Worm (Caenorhabditis elegans): ENCODE data around the gene nhr-185.

Gene nhr-185

DNA sequence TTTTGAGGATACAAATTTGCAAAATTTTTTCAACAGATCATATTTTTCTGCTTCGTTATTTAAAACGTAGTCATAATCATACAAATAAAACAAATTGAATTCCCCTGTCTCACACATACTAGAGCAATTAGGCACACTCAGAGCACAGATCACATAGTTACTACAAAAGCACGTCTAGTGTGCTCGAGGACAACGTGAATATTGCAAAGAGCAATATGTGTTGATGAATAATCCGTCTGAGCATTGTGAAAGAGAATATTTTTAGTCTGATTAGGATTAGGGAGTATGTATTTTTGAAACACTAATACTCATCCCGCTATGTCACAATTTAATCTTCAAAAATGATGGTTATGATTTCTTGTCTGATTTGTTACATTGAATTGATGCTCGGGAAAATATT is 30.1 kb upstream of the nhr-185 start:
- no peak for TF ChIP-seq tab-1 (GFP tag; IDR thresholded peaks at IDR 0.05)
- TF ChIP-seq klf-2 (GFP tag; conservative IDR thresholded peaks at IDR 0.05): no peak
- no peak for TF ChIP-seq T22C8.4 (GFP tag; IDR thresholded peaks at IDR 0.05)
- no peak for TF ChIP-seq ztf-29 (GFP tag; IDR thresholded peaks at IDR 0.05)
- no peak for TF ChIP-seq ref-1 (GFP tag; conservative IDR thresholded peaks at IDR 0.05)
- no peak for TF ChIP-seq cog-1 (tag; optimal IDR thresholded peaks at IDR 0.05)
- TF ChIP-seq ztf-23 (GFP tag; IDR thresholded peaks at IDR 0.05): no peak
- TF ChIP-seq flt-1 (GFP tag; IDR thresholded peaks at IDR 0.05): no peak
- no peak for TF ChIP-seq med-1 (GFP tag; optimal IDR thresholded peaks at IDR 0.05; ENCODE audit: insufficient read depth)

DNA sequence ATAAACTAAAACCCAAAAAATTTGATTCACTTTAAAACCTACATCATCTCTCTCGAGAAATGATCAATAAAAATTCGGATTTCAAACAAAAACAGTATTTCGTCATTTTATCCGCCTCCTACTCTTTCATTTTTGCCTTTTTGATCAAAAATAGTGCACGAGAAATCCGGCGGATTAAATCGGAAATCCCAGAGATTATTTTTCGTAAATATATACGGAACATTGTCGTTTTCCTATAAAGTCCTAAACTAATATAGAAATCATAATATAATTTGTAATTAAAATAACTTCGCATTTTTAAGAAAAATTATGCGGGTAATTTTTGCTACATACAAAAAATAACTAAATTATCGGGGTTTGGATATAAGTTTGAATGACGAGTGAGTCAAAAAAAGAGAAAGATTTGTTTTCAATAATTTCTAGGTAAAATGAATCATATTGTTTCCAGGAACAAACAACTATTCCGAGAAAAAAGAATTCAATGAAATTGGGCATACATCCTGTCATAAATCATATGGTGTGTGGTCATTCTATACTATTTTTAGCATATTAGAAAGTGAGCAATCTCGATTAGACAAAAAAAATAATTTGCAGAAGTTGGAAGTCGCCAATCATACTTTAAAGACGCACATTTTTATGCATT is 27.1 kb upstream of the nhr-185 start, which contains the start of gene nhr-158:
nhr-158 (minus strand) TSS at position 51 of the 643 bp plus-strand sequence.
- no peak for TF ChIP-seq cog-1 (tag; optimal IDR thresholded peaks at IDR 0.05)
- TF ChIP-seq ztf-29 (GFP tag; IDR thresholded peaks at IDR 0.05): no peak
- no peak for TF ChIP-seq med-1 (GFP tag; optimal IDR thresholded peaks at IDR 0.05; ENCODE audit: insufficient read depth)
- no peak for TF ChIP-seq tab-1 (GFP tag; IDR thresholded peaks at IDR 0.05)
- no peak for TF ChIP-seq flt-1 (GFP tag; IDR thresholded peaks at IDR 0.05)
- TF ChIP-seq ref-1 (GFP tag; conservative IDR thresholded peaks at IDR 0.05): no peak
- TF ChIP-seq klf-2 (GFP tag; conservative IDR thresholded peaks at IDR 0.05): no peak
- no peak for TF ChIP-seq ztf-23 (GFP tag; IDR thresholded peaks at IDR 0.05)
- TF ChIP-seq T22C8.4 (GFP tag; IDR thresholded peaks at IDR 0.05): no peak

DNA sequence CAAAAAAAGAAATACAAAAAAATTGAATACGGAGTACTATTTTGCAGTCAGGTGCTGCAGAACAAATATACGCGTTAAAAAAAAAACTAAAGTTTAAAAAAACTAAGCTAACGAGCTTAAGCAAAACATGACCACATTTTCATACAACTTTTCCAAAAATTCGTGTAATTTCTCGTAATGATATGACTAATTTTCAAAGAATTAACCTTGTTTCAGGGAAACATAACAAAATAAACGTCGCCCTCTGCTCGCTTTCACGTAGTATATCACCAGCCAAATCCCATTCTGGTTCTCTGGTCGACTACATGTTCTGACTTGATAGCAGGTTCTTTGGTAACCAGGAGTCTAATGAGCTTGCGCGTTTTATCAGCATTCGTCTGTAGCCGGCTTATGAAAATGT is 23.2 kb upstream of the nhr-185 start:
- TF ChIP-seq tab-1 (GFP tag; IDR thresholded peaks at IDR 0.05): no peak
- no peak for TF ChIP-seq flt-1 (GFP tag; IDR thresholded peaks at IDR 0.05)
- TF ChIP-seq ztf-23 (GFP tag; IDR thresholded peaks at IDR 0.05): no peak
- no peak for TF ChIP-seq ztf-29 (GFP tag; IDR thresholded peaks at IDR 0.05)
- no peak for TF ChIP-seq med-1 (GFP tag; optimal IDR thresholded peaks at IDR 0.05; ENCODE audit: insufficient read depth)
- TF ChIP-seq klf-2 (GFP tag; conservative IDR thresholded peaks at IDR 0.05): no peak
- no peak for TF ChIP-seq ref-1 (GFP tag; conservative IDR thresholded peaks at IDR 0.05)
- no peak for TF ChIP-seq T22C8.4 (GFP tag; IDR thresholded peaks at IDR 0.05)

DNA sequence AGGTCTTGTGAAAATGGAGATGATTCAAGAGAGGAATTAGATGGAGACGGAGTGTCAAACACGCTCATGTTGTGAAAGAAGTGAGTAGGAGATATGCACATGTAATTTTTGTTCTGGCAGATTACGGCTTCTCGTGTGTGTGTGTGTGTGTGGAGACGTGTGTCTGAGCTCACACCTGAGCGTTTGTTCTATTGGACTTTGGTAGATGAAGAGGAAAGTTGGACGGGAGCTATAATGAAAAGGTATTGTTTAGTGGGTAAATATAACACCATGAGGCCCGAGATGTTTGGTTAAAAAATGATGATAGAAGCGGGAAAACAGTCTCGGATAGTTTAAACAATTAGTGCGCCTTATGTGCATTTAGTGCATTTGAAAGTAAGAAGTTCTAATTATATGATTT is 21.7 kb upstream of the nhr-185 start, which contains the start of gene nhr-157:
nhr-157 (minus strand) TSS at position 101 of the 400 bp plus-strand sequence.
- TF ChIP-seq T22C8.4 (GFP tag; IDR thresholded peaks at IDR 0.05) (no peak), klf-2 (GFP tag; conservative IDR thresholded peaks at IDR 0.05) (no peak), ztf-29 (GFP tag; IDR thresholded peaks at IDR 0.05) (no peak), cog-1 (tag; optimal IDR thresholded peaks at IDR 0.05) (no peak), flt-1 (GFP tag; IDR thresholded peaks at IDR 0.05) (no peak), tab-1 (GFP tag; IDR thresholded peaks at IDR 0.05) (no peak), med-1 (GFP tag; optimal IDR thresholded peaks at IDR 0.05; ENCODE audit: insufficient read depth) (no peak), ztf-23 (GFP tag; IDR thresholded peaks at IDR 0.05) (no peak), ref-1 (GFP tag; conservative IDR thresholded peaks at IDR 0.05) (no peak)

DNA sequence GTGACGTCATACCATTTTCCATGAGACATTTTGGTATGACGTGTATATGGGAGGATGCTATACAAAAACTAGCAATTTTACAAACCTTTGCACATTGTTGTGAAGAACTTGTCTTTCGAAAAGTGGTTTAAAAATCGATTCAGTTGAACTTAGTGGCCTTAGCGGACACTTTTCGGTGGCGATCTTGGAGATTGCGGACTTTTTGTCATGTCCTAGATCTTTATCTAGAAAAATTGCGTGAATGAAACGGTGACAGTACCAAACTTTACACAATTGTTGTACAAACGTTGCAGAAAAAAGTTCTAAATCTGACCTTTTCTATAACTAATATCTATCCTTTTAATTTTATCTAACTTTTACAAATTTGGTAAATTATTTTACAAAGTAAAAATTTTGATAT is 18.1 kb upstream of the nhr-185 start:
- TF ChIP-seq flt-1 (GFP tag; IDR thresholded peaks at IDR 0.05): no peak
- TF ChIP-seq ref-1 (GFP tag; conservative IDR thresholded peaks at IDR 0.05): no peak
- no peak for TF ChIP-seq cog-1 (tag; optimal IDR thresholded peaks at IDR 0.05)
- TF ChIP-seq tab-1 (GFP tag; IDR thresholded peaks at IDR 0.05): no peak
- TF ChIP-seq klf-2 (GFP tag; conservative IDR thresholded peaks at IDR 0.05): no peak
- TF ChIP-seq T22C8.4 (GFP tag; IDR thresholded peaks at IDR 0.05): no peak
- TF ChIP-seq med-1 (GFP tag; optimal IDR thresholded peaks at IDR 0.05; ENCODE audit: insufficient read depth): no peak
- TF ChIP-seq ztf-23 (GFP tag; IDR thresholded peaks at IDR 0.05): no peak
- TF ChIP-seq ztf-29 (GFP tag; IDR thresholded peaks at IDR 0.05): no peak

DNA sequence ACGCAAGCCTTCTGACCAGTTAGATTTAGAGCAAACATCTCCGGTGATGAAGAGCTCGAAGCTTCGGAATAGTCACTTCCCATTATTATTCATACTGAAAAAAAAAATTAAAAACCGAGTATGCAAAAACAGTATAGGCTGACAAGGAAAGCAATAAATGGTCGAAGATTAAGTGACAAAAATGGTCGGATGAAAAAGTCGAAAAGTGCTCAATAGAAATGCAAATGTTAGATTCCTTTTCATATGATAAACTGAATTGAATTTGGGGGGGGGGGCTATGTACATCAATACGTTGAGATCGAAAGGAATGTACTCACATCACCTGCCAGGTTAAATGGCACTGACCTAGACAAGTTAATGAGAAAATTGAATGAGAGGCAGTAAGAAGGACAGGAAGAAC is 15.7 kb upstream of the nhr-185 start, which contains the start of gene nhr-187:
nhr-187 (minus strand) TSS at position 101 of the 400 bp plus-strand sequence.
- TF ChIP-seq cog-1 (tag; optimal IDR thresholded peaks at IDR 0.05) (no peak), flt-1 (GFP tag; IDR thresholded peaks at IDR 0.05) (no peak), ztf-23 (GFP tag; IDR thresholded peaks at IDR 0.05) (no peak), T22C8.4 (GFP tag; IDR thresholded peaks at IDR 0.05) (no peak), tab-1 (GFP tag; IDR thresholded peaks at IDR 0.05) (no peak), klf-2 (GFP tag; conservative IDR thresholded peaks at IDR 0.05) (no peak), ref-1 (GFP tag; conservative IDR thresholded peaks at IDR 0.05) (no peak), ztf-29 (GFP tag; IDR thresholded peaks at IDR 0.05) (no peak), med-1 (GFP tag; optimal IDR thresholded peaks at IDR 0.05; ENCODE audit: insufficient read depth) (no peak)

DNA sequence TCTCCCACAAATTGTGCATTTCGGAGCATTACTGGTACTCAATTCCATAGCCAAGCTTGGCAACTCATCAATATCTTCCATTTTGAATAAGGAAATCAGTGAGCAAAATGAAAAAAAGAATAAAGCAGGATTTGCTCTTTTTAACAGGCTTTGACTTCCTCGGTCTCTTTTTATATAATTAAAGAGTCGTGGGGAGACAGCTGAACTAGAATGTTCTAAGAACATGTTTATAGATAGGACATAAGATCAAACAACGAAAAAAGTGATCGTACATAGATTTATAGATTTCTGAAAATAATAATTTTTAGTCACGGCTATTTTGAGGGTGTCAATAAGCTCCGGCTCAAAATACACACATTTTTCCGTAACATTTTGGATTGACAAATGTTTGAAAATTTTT is 13.0 kb upstream of the nhr-185 start, which contains the start of gene nhr-189:
nhr-189 (minus strand) TSS at position 121 of the 400 bp plus-strand sequence.
- no peak for TF ChIP-seq flt-1 (GFP tag; IDR thresholded peaks at IDR 0.05)
- no peak for TF ChIP-seq ref-1 (GFP tag; conservative IDR thresholded peaks at IDR 0.05)
- TF ChIP-seq ztf-23 (GFP tag; IDR thresholded peaks at IDR 0.05): no peak
- no peak for TF ChIP-seq tab-1 (GFP tag; IDR thresholded peaks at IDR 0.05)
- TF ChIP-seq ztf-29 (GFP tag; IDR thresholded peaks at IDR 0.05): no peak

DNA sequence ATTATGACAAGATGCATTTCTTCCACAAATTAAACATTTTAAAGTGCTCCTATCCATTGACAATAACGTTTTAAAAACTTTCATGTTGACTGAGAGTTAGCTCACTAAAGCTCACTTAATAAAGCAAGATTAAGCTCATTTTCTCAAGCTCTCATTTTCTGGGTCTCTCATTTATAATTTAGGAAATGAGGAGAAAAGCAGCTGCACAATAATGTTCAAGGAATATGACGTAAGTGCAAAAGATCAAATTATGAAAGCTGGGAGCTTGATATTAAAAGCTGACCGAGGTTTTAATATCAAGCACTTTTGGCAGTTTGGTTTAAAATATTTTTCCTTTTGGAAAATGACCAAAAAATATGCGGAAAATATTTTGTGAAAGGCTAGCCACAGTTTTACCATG is 10.6 kb upstream of the nhr-185 start, which contains the start of gene nhr-188:
nhr-188 (minus strand) TSS at position 84 of the 400 bp plus-strand sequence.
- TF ChIP-seq T22C8.4 (GFP tag; IDR thresholded peaks at IDR 0.05): no peak
- no peak for TF ChIP-seq ztf-29 (GFP tag; IDR thresholded peaks at IDR 0.05)
- TF ChIP-seq tab-1 (GFP tag; IDR thresholded peaks at IDR 0.05): no peak
- TF ChIP-seq flt-1 (GFP tag; IDR thresholded peaks at IDR 0.05): no peak
- no peak for TF ChIP-seq cog-1 (tag; optimal IDR thresholded peaks at IDR 0.05)
- no peak for TF ChIP-seq med-1 (GFP tag; optimal IDR thresholded peaks at IDR 0.05; ENCODE audit: insufficient read depth)
- no peak for TF ChIP-seq ztf-23 (GFP tag; IDR thresholded peaks at IDR 0.05)
- TF ChIP-seq klf-2 (GFP tag; conservative IDR thresholded peaks at IDR 0.05): no peak
- TF ChIP-seq ref-1 (GFP tag; conservative IDR thresholded peaks at IDR 0.05): no peak

DNA sequence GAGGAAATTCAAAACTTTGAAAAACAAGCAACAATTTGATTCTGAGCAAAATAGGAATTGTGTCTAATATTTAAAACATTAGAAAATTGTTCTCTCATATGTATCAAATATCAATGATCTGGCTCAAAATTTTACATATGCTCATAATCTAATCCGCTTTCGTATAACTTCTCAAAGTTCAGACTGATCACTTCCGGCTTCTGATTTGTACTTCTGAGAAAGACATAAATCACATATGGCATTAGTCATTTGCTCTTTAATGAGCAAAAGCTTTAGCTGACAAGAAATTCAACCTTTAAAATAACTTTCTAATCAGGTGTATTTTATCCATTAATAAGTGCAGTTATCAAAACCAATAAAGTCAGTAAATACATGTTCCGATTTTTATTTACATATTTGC is 8.7 kb upstream of the nhr-185 start:
- TF ChIP-seq T22C8.4 (GFP tag; IDR thresholded peaks at IDR 0.05) (no peak), ztf-29 (GFP tag; IDR thresholded peaks at IDR 0.05) (no peak), ref-1 (GFP tag; conservative IDR thresholded peaks at IDR 0.05) (no peak), cog-1 (tag; optimal IDR thresholded peaks at IDR 0.05) (no peak), tab-1 (GFP tag; IDR thresholded peaks at IDR 0.05) (no peak), ztf-23 (GFP tag; IDR thresholded peaks at IDR 0.05) (no peak), flt-1 (GFP tag; IDR thresholded peaks at IDR 0.05) (no peak), med-1 (GFP tag; optimal IDR thresholded peaks at IDR 0.05; ENCODE audit: insufficient read depth) (no peak), klf-2 (GFP tag; conservative IDR thresholded peaks at IDR 0.05) (no peak)
